Worm (Caenorhabditis elegans): Measurements from ENCODE around the gene npr-22.

ce11 chrIV:8538659-8539173 lies 20.5 kb upstream of the npr-22 start, which contains the start of gene hyl-1:
- TF ChIP-seq nhr-77 (tag; optimal IDR thresholded peaks at IDR 0.05) (no peak), snpc-4 (tag; optimal IDR thresholded peaks at IDR 0.05) (no peak), lin-39 (tag; optimal IDR thresholded peaks at IDR 0.05) (no peak), unc-39 (tag; optimal IDR thresholded peaks at IDR 0.05) (no peak), jun-1 (tag; optimal IDR thresholded peaks at IDR 0.05) (no peak), mdl-1 (tag; optimal IDR thresholded peaks at IDR 0.05) (no peak), nhr-76 (tag; optimal IDR thresholded peaks at IDR 0.05) (no peak), aly-2 (tag; optimal IDR thresholded peaks at IDR 0.05) (no peak), nhr-67 (tag; optimal IDR thresholded peaks at IDR 0.05) (no peak), ztf-11 (tag; optimal IDR thresholded peaks at IDR 0.05) (no peak), ceh-9 (tag; optimal IDR thresholded peaks at IDR 0.05) (no peak), ZK546.5 (tag; optimal IDR thresholded peaks at IDR 0.05) (no peak), pha-4 (tag; optimal IDR thresholded peaks at IDR 0.05) (no peak)

Data from whole organism, L3 larva.